Worm (Caenorhabditis elegans): ENCODE data around the gene slmp-1.

- no peak for TF ChIP-seq cebp-1 (GFP tag; IDR thresholded peaks at IDR 0.05)
- TF ChIP-seq cebp-1 (tag; optimal IDR thresholded peaks at IDR 0.05): no peak
- no peak for TF ChIP-seq let-526 (GFP tag; IDR thresholded peaks at IDR 0.05)
- no peak for TF ChIP-seq sea-2 (GFP tag; IDR thresholded peaks at IDR 0.05)
- TF ChIP-seq ama-1 (optimal IDR thresholded peaks at IDR 0.05): no peak
- TF ChIP-seq ama-1 (GFP tag; optimal IDR thresholded peaks at IDR 0.05): no peak
- no peak for TF ChIP-seq F57A8.1 (GFP tag; optimal IDR thresholded peaks at IDR 0.05)
- no peak for TF ChIP-seq F55B11.4 (tag; optimal IDR thresholded peaks at IDR 0.05; ENCODE audit: borderline replicate concordance, insufficient read depth)
- TF ChIP-seq pha-4 (tag; optimal IDR thresholded peaks at IDR 0.05): no peak
Observed at ce11 chrIV:3221158-3221557, 7.6 kb downstream of the slmp-1 start.
